Worm (Caenorhabditis elegans) whole organism, L2 larva: ENCODE data around the gene srh-21.

Experiments
- alr-1 ChIP-seq: fragments of 150-350 bp; optimal IDR thresholded peaks from 2 replicates; lab custom pipeline; 2014; ENCODE audit warnings: missing biosample characterization, missing genetic modification characterization
- ama-1 ChIP-seq: fragments of 150-350 bp; optimal IDR thresholded peaks from 2 replicates; lab custom pipeline; 2018; ENCODE audit warnings: inconsistent platforms
- dmd-4 ChIP-seq: sonication (generic microtip); optimal IDR thresholded peaks from 2 replicates; lab custom pipeline; 2017; ENCODE audit warnings: missing biosample characterization, missing genetic modification characterization
- elt-3 ChIP-seq: sonication (generic microtip); optimal IDR thresholded peaks from 2 replicates; lab custom pipeline; 2017; ENCODE audit warnings: missing biosample characterization, missing genetic modification characterization
- fos-1 ChIP-seq: fragments of 150-350 bp; optimal IDR thresholded peaks from 2 replicates; lab custom pipeline; 2014; ENCODE audit warnings: missing biosample characterization, missing genetic modification characterization
- lin-11 ChIP-seq: fragments of 150-350 bp; sonication (generic microtip); optimal IDR thresholded peaks from 2 replicates; lab custom pipeline; 2014; ENCODE audit warnings: missing biosample characterization, missing genetic modification characterization, inconsistent platforms, mixed read lengths
- lin-39 ChIP-seq: fragments of 150-350 bp; optimal IDR thresholded peaks from 2 replicates; lab custom pipeline; 2014; ENCODE audit warnings: missing biosample characterization, missing genetic modification reagents, missing genetic modification characterization
- nhr-11 ChIP-seq: fragments of 150-350 bp; optimal IDR thresholded peaks from 2 replicates; lab custom pipeline; 2014; ENCODE audit warnings: missing biosample characterization, missing genetic modification characterization
- nhr-12 ChIP-seq: fragments of 150-350 bp; optimal IDR thresholded peaks from 2 replicates; lab custom pipeline; 2014; ENCODE audit warnings: missing biosample characterization, missing genetic modification characterization

- TF ChIP-seq ama-1 (lab: Kevin White, UChicago) (no peak), dmd-4 (tag; lab: Kevin White, UChicago) (no peak), nhr-12 (no peak), alr-1 (no peak), nhr-11 (tag; lab: Kevin White, UChicago) (no peak), elt-3 (tag; lab: Kevin White, UChicago) (no peak), lin-39 (tag; lab: Kevin White, UChicago) (no peak), fos-1 (no peak), lin-11 (tag; lab: Kevin White, UChicago) (no peak)
Observed at ce11 chrV:4890781-4891180, 35.7 kb upstream of the srh-21 start.
